Fruit fly (Drosophila melanogaster) whole organism, embryonic: ENCODE measurements around the gene Pde9.

ENCODE experiments used
- CG10979 ChIP-seq: fragments of 200-800 bp; sonication (Bioruptor generic); optimal IDR thresholded peaks from 2 replicates; lab custom pipeline; 2018; ENCODE audit warnings: missing biosample characterization, mild to moderate bottlenecking, missing genetic modification characterization, moderate library complexity
- CG13624 ChIP-seq: fragments of 200-800 bp; sonication (Bioruptor generic); optimal IDR thresholded peaks from 2 replicates; lab custom pipeline; 2016; ENCODE audit warnings: missing biosample characterization, missing genetic modification characterization
- CG13894 ChIP-seq: fragments of 200-800 bp; sonication (Bioruptor generic); optimal IDR thresholded peaks from 3 replicates; lab custom pipeline; 2018; ENCODE audit warnings: missing biosample characterization, mild to moderate bottlenecking, missing genetic modification characterization, moderate library complexity
- CG1529 ChIP-seq: fragments of 200-800 bp; sonication (Bioruptor generic); optimal IDR thresholded peaks from 3 replicates; lab custom pipeline; 2018; ENCODE audit warnings: missing biosample characterization, missing genetic modification characterization
- CG17359 ChIP-seq: fragments of 200-800 bp; sonication (Bioruptor generic); optimal IDR thresholded peaks from 3 replicates; lab custom pipeline; 2018; ENCODE audit warnings: missing biosample characterization, mild to moderate bottlenecking, missing genetic modification characterization, moderate library complexity
- CG18476 ChIP-seq: fragments of 200-800 bp; sonication (Bioruptor generic); optimal IDR thresholded peaks from 2 replicates; lab custom pipeline; 2016; ENCODE audit warnings: missing biosample characterization, mild to moderate bottlenecking, missing genetic modification characterization
- CG2678 ChIP-seq: fragments of 200-800 bp; sonication (Bioruptor generic); optimal IDR thresholded peaks from 3 replicates; lab custom pipeline; 2019; ENCODE audit warnings: missing biosample characterization, mild to moderate bottlenecking, missing genetic modification characterization, moderate library complexity
- CG34224 ChIP-seq: fragments of 200-800 bp; sonication (Bioruptor generic); IDR thresholded peaks from 3 replicates; pipeline ENCODE4 v1.3.6; 2022; ENCODE audit warnings: missing biosample characterization, missing genetic modification characterization; ENCODE audit not compliant: partially characterized antibody
- CG34422 ChIP-seq: fragments of 200-800 bp; sonication (Bioruptor generic); IDR thresholded peaks from 3 replicates; pipeline ENCODE4 v1.3.6; 2022; ENCODE audit warnings: missing biosample characterization, missing genetic modification characterization
- CG4328 ChIP-seq: fragments of 200-800 bp; sonication (Bioruptor generic); optimal IDR thresholded peaks from 3 replicates; lab custom pipeline; 2017; ENCODE audit warnings: missing biosample characterization, missing genetic modification reagents, missing genetic modification characterization
- CG7987 ChIP-seq: fragments of 200-800 bp; sonication (Bioruptor generic); optimal IDR thresholded peaks from 2 replicates; lab custom pipeline; 2018; ENCODE audit warnings: missing biosample characterization, mild to moderate bottlenecking, missing genetic modification characterization, moderate library complexity
- CG8388 ChIP-seq: fragments of 200-800 bp; sonication (Bioruptor generic); optimal IDR thresholded peaks from 2 replicates; lab custom pipeline; 2019; ENCODE audit warnings: missing biosample characterization, mild to moderate bottlenecking, missing genetic modification characterization, moderate library complexity
- Chrac-16 ChIP-seq: fragments of 200-800 bp; sonication (Bioruptor generic); optimal IDR thresholded peaks from 3 replicates; lab custom pipeline; 2016; ENCODE audit warnings: missing biosample characterization, missing genetic modification characterization
- Dad ChIP-seq: fragments of 200-800 bp; sonication (Bioruptor generic); optimal IDR thresholded peaks from 3 replicates; lab custom pipeline; 2016; ENCODE audit warnings: missing biosample characterization, missing genetic modification characterization
- Ets65A ChIP-seq: fragments of 200-800 bp; sonication (Bioruptor generic); peaks from one replicate; lab custom pipeline; 2016; ENCODE audit warnings: missing biosample characterization, missing genetic modification characterization
- Ets97D ChIP-seq: fragments of 200-800 bp; sonication (Bioruptor generic); optimal IDR thresholded peaks from 3 replicates; lab custom pipeline; 2016; ENCODE audit warnings: missing biosample characterization, missing genetic modification characterization
- Fer3 ChIP-seq: fragments of 200-800 bp; sonication (Bioruptor generic); optimal IDR thresholded peaks from 2 replicates; lab custom pipeline; 2018; ENCODE audit warnings: missing biosample characterization, mild to moderate bottlenecking, missing genetic modification characterization, moderate library complexity
- HLH4C ChIP-seq: fragments of 200-800 bp; sonication (Bioruptor generic); IDR thresholded peaks from 3 replicates; pipeline ENCODE4 v1.3.6; 2022; ENCODE audit warnings: missing biosample characterization, missing genetic modification characterization; ENCODE audit not compliant: partially characterized antibody
- HmgZ ChIP-seq: fragments of 200-800 bp; sonication (Bioruptor generic); optimal IDR thresholded peaks from 2 replicates; lab custom pipeline; 2018; ENCODE audit warnings: missing biosample characterization, mild to moderate bottlenecking, missing genetic modification characterization
- Hmr ChIP-seq: fragments of 200-800 bp; sonication (Bioruptor generic); optimal IDR thresholded peaks from 3 replicates; lab custom pipeline; 2017; ENCODE audit warnings: mild to moderate bottlenecking, missing biosample characterization, missing genetic modification reagents, missing genetic modification characterization
- Meics ChIP-seq: fragments of 200-800 bp; sonication (Bioruptor generic); optimal IDR thresholded peaks from 2 replicates; lab custom pipeline; 2017; ENCODE audit warnings: missing biosample characterization, mild to moderate bottlenecking, missing genetic modification characterization
- Nf-YA ChIP-seq: fragments of 200-800 bp; sonication (Bioruptor generic); IDR thresholded peaks from 2 replicates; pipeline ENCODE4 v1.3.6; 2022; ENCODE audit warnings: missing biosample characterization, missing genetic modification characterization
- Nf-YC ChIP-seq: fragments of 200-800 bp; optimal IDR thresholded peaks from 3 replicates; lab custom pipeline; 2019; ENCODE audit warnings: missing biosample characterization, mild to moderate bottlenecking, missing genetic modification characterization, moderate library complexity
- Oli ChIP-seq: fragments of 200-800 bp; sonication (Bioruptor generic); optimal IDR thresholded peaks from 2 replicates; lab custom pipeline; 2018; ENCODE audit warnings: missing biosample characterization, mild to moderate bottlenecking, missing genetic modification characterization, moderate library complexity
- Side ChIP-seq: fragments of 200-800 bp; sonication (Bioruptor generic); optimal IDR thresholded peaks from 2 replicates; lab custom pipeline; 2016; ENCODE audit warnings: missing biosample characterization, missing genetic modification characterization
- Sry-δ ChIP-seq: fragments of 200-800 bp; sonication (Bioruptor generic); optimal IDR thresholded peaks from 2 replicates; lab custom pipeline; 2016; ENCODE audit warnings: missing biosample characterization, missing genetic modification characterization
- Stat92E ChIP-seq, 3 experiments: fragments of >200 bp in 2 of 3; fragments of 200-800 bp in 1 of 3; sonication (Bioruptor generic) in 1 of 3; optimal IDR thresholded peaks; 2 replicates each; lab custom pipeline; 2017 to 2019; ENCODE audit warnings: missing biosample characterization in 3 of 3, missing genetic modification characterization in 3 of 3, mild to moderate bottlenecking in 1 of 3, moderate library complexity in 1 of 3
- Trl ChIP-seq, 3 experiments: fragments of >200 bp in 2 of 3; fragments of 200-800 bp in 1 of 3; sonication (Bioruptor generic) in 1 of 3; optimal IDR thresholded peaks; 2 replicates in 1 of 3; 3 replicates in 2 of 3; lab custom pipeline; 2016 to 2017; ENCODE audit warnings: missing biosample characterization in 1 of 3, missing genetic modification characterization in 1 of 3
- Xbp1 ChIP-seq: fragments of 200-800 bp; sonication (Bioruptor generic); optimal IDR thresholded peaks from 3 replicates; lab custom pipeline; 2016; ENCODE audit warnings: missing biosample characterization, mild to moderate bottlenecking, missing genetic modification characterization
- az2 ChIP-seq: fragments of 200-800 bp; sonication (Bioruptor generic); optimal IDR thresholded peaks from 3 replicates; lab custom pipeline; 2016; ENCODE audit warnings: missing biosample characterization, missing genetic modification characterization
- bigmax ChIP-seq: fragments of 200-800 bp; sonication (Bioruptor generic); optimal IDR thresholded peaks from 2 replicates; lab custom pipeline; 2018; ENCODE audit warnings: missing biosample characterization, mild to moderate bottlenecking, missing genetic modification characterization
- btn ChIP-seq: fragments of 200-800 bp; sonication (Bioruptor generic); optimal IDR thresholded peaks from 2 replicates; lab custom pipeline; 2016; ENCODE audit warnings: missing biosample characterization, missing genetic modification characterization
- chm ChIP-seq: fragments of 200-800 bp; sonication (Bioruptor generic); IDR thresholded peaks from 2 replicates; pipeline ENCODE4 v1.3.6; 2022; ENCODE audit warnings: missing biosample characterization, missing genetic modification characterization
- cwo ChIP-seq: fragments of 200-800 bp; sonication (Bioruptor generic); optimal IDR thresholded peaks from 3 replicates; lab custom pipeline; 2017; ENCODE audit warnings: missing biosample characterization, missing genetic modification characterization, mild to moderate bottlenecking, moderate library complexity, missing genetic modification reagents
- dmrt11E ChIP-seq: fragments of 200-800 bp; sonication (Bioruptor generic); optimal IDR thresholded peaks from 3 replicates; lab custom pipeline; 2018; ENCODE audit warnings: missing biosample characterization, mild to moderate bottlenecking, missing genetic modification characterization, moderate library complexity
- esg ChIP-seq: fragments of 200-800 bp; sonication (Bioruptor generic); conservative IDR thresholded peaks from 2 replicates; pipeline ENCODE4 v1.3.6; 2022; ENCODE audit warnings: missing biosample characterization, missing genetic modification characterization
- ewg ChIP-seq: fragments of 200-800 bp; sonication (Bioruptor generic); optimal IDR thresholded peaks from 3 replicates; lab custom pipeline; 2017; ENCODE audit warnings: mild to moderate bottlenecking, missing biosample characterization, missing genetic modification reagents, missing genetic modification characterization
- fru ChIP-seq: fragments of >200 bp; optimal IDR thresholded peaks from 2 replicates; lab custom pipeline; 2017
- nau ChIP-seq: fragments of 200-800 bp; sonication (Bioruptor generic); optimal IDR thresholded peaks from 3 replicates; lab custom pipeline; 2017; ENCODE audit warnings: missing biosample characterization, mild to moderate bottlenecking, missing genetic modification characterization, missing genetic modification reagents
- nerfin-1 ChIP-seq: fragments of 200-800 bp; sonication (Bioruptor generic); optimal IDR thresholded peaks from 3 replicates; lab custom pipeline; 2019; ENCODE audit warnings: missing biosample characterization, mild to moderate bottlenecking, missing genetic modification characterization, moderate library complexity
- p53 ChIP-seq: fragments of 200-800 bp; sonication (Bioruptor generic); optimal IDR thresholded peaks from 2 replicates; lab custom pipeline; 2016; ENCODE audit warnings: missing biosample characterization, missing genetic modification characterization
- pan ChIP-seq, 4 experiments: fragments of >200 bp in 3 of 4; fragments of 200-800 bp in 1 of 4; sonication (Bioruptor generic) in 1 of 4; optimal IDR thresholded peaks in 3 of 4; IDR thresholded peaks in 1 of 4; 2 replicates each; pipeline versions ENCODE4 v1.3.6 to Lab custom; 2017 to 2022; ENCODE audit warnings: missing biosample characterization in 2 of 4, missing genetic modification characterization in 2 of 4, mixed read lengths in 1 of 4
- pfk ChIP-seq: fragments of 200-800 bp; sonication (Bioruptor generic); optimal IDR thresholded peaks from 2 replicates; lab custom pipeline; 2018; ENCODE audit warnings: missing biosample characterization, mild to moderate bottlenecking, missing genetic modification characterization, moderate library complexity
- pnt ChIP-seq: fragments of 200-800 bp; sonication (Bioruptor generic); optimal IDR thresholded peaks from 3 replicates; lab custom pipeline; 2016; ENCODE audit warnings: missing biosample characterization, missing genetic modification characterization
- pzg ChIP-seq: fragments of 200-800 bp; sonication (Bioruptor generic); optimal IDR thresholded peaks from 3 replicates; lab custom pipeline; 2018; ENCODE audit warnings: missing biosample characterization, mild to moderate bottlenecking, missing genetic modification characterization, moderate library complexity
- sens-2 ChIP-seq: fragments of 200-800 bp; sonication (Bioruptor generic); IDR thresholded peaks from 2 replicates; pipeline ENCODE4 v1.3.6; 2022; ENCODE audit warnings: missing biosample characterization, missing genetic modification characterization
- seq ChIP-seq: fragments of 200-800 bp; sonication (Bioruptor generic); IDR thresholded peaks from 2 replicates; pipeline ENCODE4 v1.3.6; 2022; ENCODE audit warnings: missing biosample characterization, missing genetic modification characterization
- vnd ChIP-seq: fragments of 200-800 bp; sonication (Bioruptor generic); IDR thresholded peaks from 3 replicates; pipeline ENCODE4 v1.3.6; 2022; ENCODE audit warnings: missing biosample characterization, missing genetic modification characterization; ENCODE audit not compliant: partially characterized antibody

The Pde9 gene

DNA sequence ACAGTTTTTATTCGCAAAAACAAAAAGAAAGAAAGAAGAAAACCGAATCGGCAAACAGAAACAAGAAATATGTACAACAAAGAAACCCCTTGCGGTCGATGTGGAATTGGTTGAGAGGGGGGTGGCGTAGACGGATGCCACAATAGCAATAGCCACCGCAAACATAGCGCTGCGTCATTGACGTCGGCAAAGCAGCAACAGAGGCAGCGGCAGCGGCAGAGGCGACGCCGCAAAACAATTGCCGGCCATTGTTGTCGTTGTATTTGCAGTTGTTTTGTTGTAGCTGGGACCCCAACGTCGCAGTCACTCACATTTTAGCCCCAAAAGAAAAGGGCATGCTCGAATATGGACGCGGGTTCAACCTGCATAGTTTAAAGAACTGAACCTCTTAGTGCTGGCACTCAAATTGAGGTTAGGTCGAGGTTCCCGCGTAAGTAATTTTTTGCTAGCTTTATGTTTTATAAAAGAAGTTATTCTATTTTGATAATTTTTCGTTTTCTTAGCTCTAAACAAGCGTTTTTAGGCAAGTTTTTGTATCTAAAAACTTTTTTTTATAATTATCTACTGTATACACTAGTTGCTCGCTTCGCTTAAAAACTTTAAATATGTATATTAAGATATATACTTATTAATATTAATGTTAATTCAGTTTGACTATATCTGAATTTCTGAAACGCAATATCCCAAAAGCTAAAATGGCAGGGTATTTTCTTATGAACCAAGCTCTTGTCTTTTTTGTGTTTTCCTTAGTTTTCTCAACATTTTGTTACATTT, 141.3 kb downstream of the Pde9 start (continued):
- peak; percentile 60 for TF ChIP-seq Fer3 (tag; lab: Kevin White, UChicago)
- TF ChIP-seq CG34224 (GFP tag; lab: Robert Waterston, UW), result no peak
- TF ChIP-seq Xbp1 (GFP tag; lab: Kevin White, UChicago), result peak; percentile 80
- TF ChIP-seq CG18476 (GFP tag; lab: Kevin White, UChicago), result peak; percentile 51
- TF ChIP-seq pan (optimal IDR thresholded peaks at IDR 0.05; lab: Kevin White, UChicago), result no peak
- TF ChIP-seq pan (GFP tag; optimal IDR thresholded peaks at IDR 0.05 in 1 of 2, IDR thresholded peaks at IDR 0.05 in 1 of 2), result peak in 1 of 2 experiments; percentile 70
- peak; percentile 95 for TF ChIP-seq Ets65A (GFP tag; lab: Kevin White, UChicago)
- no peak for TF ChIP-seq CG13894 (tag; lab: Kevin White, UChicago)
- TF ChIP-seq Hmr (GFP tag; lab: Kevin White, UChicago), result peak; percentile 88
- no peak for TF ChIP-seq Nf-YA (GFP tag; lab: Robert Waterston, UW)
- peak; percentile 51 for TF ChIP-seq CG17359 (tag; lab: Kevin White, UChicago)
- TF ChIP-seq bigmax, result peak; percentile 92
- no peak for TF ChIP-seq nau (GFP tag; lab: Kevin White, UChicago)
- TF ChIP-seq Dad (GFP tag; lab: Kevin White, UChicago), result no peak
- no peak for TF ChIP-seq CG7987 (GFP tag; lab: Kevin White, UChicago)
- peak; percentile 92 for TF ChIP-seq Meics (GFP tag; lab: Kevin White, UChicago)
- TF ChIP-seq chm (GFP tag; lab: Robert Waterston, UW), result no peak
- peak; percentile 53 for TF ChIP-seq pnt
- no peak for TF ChIP-seq HLH4C
- TF ChIP-seq sens-2 (GFP tag; lab: Robert Waterston, UW), result no peak
- no peak for TF ChIP-seq nerfin-1 (tag; lab: Kevin White, UChicago)
- TF ChIP-seq cwo (GFP tag; lab: Kevin White, UChicago), result peak; percentile 33
- TF ChIP-seq CG13624 (GFP tag; lab: Kevin White, UChicago), result peak; percentile 40
- no peak for TF ChIP-seq Ets97D
- TF ChIP-seq p53 (GFP tag; lab: Kevin White, UChicago), result no peak
- TF ChIP-seq pfk (GFP tag; lab: Kevin White, UChicago), result no peak
- TF ChIP-seq CG10979 (tag; lab: Kevin White, UChicago), result peak; percentile 55
- no peak for TF ChIP-seq pzg (GFP tag; lab: Kevin White, UChicago)
- TF ChIP-seq CG2678 (tag; lab: Kevin White, UChicago), result peak; percentile 89
- peak; percentile 57 for TF ChIP-seq az2 (GFP tag; lab: Kevin White, UChicago)
- no peak for TF ChIP-seq Side
- peak; percentile 70 for TF ChIP-seq seq (GFP tag; lab: Robert Waterston, UW)
- peak; percentile 59; the same call in 2 of the 3 replicates for TF ChIP-seq CG34422 (GFP tag; lab: Robert Waterston, UW)
- TF ChIP-seq Stat92E (GFP tag; optimal IDR thresholded peaks at IDR 0.05; lab: Kevin White, UChicago), result no peak
- TF ChIP-seq btn (GFP tag; lab: Kevin White, UChicago), result no peak
- no peak for TF ChIP-seq vnd
- peak; percentile 66 for TF ChIP-seq Chrac-16 (GFP tag; lab: Kevin White, UChicago)
- no peak for TF ChIP-seq HmgZ (tag; lab: Kevin White, UChicago)
- TF ChIP-seq dmrt11E, result peak; percentile 15
- TF ChIP-seq esg (GFP tag; lab: Robert Waterston, UW), result peak; percentile 76
- peak; percentile 42 for TF ChIP-seq Nf-YC (tag; lab: Kevin White, UChicago)
- peak; percentile 79 for TF ChIP-seq Oli (tag; lab: Kevin White, UChicago)
- peak; percentile 2 for TF ChIP-seq Sry-δ
- TF ChIP-seq ewg (GFP tag; lab: Kevin White, UChicago), result peak; percentile 41
- TF ChIP-seq CG1529 (GFP tag; lab: Kevin White, UChicago), result no peak
- TF ChIP-seq fru (lab: Kevin White, UChicago), result no peak
- peak; percentile 54 for TF ChIP-seq CG8388 (GFP tag; lab: Kevin White, UChicago)
- no peak for TF ChIP-seq CG4328 (GFP tag; lab: Kevin White, UChicago)
- TF ChIP-seq Trl (optimal IDR thresholded peaks at IDR 0.05; lab: Kevin White, UChicago), result no peak
- TF ChIP-seq Trl (GFP tag; optimal IDR thresholded peaks at IDR 0.05; lab: Kevin White, UChicago), result no peak
